Worm (Caenorhabditis elegans): ENCODE measurements around the gene otpl-5.

The otpl-5 gene

ce11 chrV:8529219-8529618, at the start of gene otpl-5:
Gene otpl-5, plus strand, starts transcription at chrV:8529519.
- TF ChIP-seq hlh-6 (tag; optimal IDR thresholded peaks at IDR 0.05): no peak
- no peak for TF ChIP-seq npax-4 (tag; optimal IDR thresholded peaks at IDR 0.05)
- no peak for TF ChIP-seq ets-4 (tag; optimal IDR thresholded peaks at IDR 0.05)
- no peak for TF ChIP-seq tbx-7 (tag; optimal IDR thresholded peaks at IDR 0.05)

ce11 chrV:8481274-8481673, 48.0 kb upstream of the otpl-5 start:
- TF ChIP-seq ceh-19 (GFP tag; optimal IDR thresholded peaks at IDR 0.05) (no peak), C08G9.2 (tag; optimal IDR thresholded peaks at IDR 0.05) (no peak), ceh-45 (GFP tag; IDR thresholded peaks at IDR 0.05) (no peak), hlh-30 (tag; optimal IDR thresholded peaks at IDR 0.05; ENCODE audit: insufficient read depth) (no peak), ceh-30 (tag; optimal IDR thresholded peaks at IDR 0.05) (no peak), nfya-1 (tag; optimal IDR thresholded peaks at IDR 0.05) (no peak), ttx-3 (tag; optimal IDR thresholded peaks at IDR 0.05) (no peak), lin-11 (tag; optimal IDR thresholded peaks at IDR 0.05) (no peak), C38D4.7 (GFP tag; optimal IDR thresholded peaks at IDR 0.05) (no peak), ceh-2 (tag; optimal IDR thresholded peaks at IDR 0.05) (no peak), unc-86 (tag; optimal IDR thresholded peaks at IDR 0.05) (no peak), hlh-6 (tag; optimal IDR thresholded peaks at IDR 0.05) (no peak), sox-2 (GFP tag; IDR thresholded peaks at IDR 0.05) (no peak), ceh-31 (tag; optimal IDR thresholded peaks at IDR 0.05) (no peak), pha-4 (tag; optimal IDR thresholded peaks at IDR 0.05) (no peak)

ce11 chrV:8494260-8494939, 34.9 kb upstream of the otpl-5 start, which contains the start of gene pxn-1:
Gene pxn-1, plus strand, starts transcription at chrV:8494889.
- no peak for TF ChIP-seq ceh-31 (tag; optimal IDR thresholded peaks at IDR 0.05)
- TF ChIP-seq sdc-2 (tag; optimal IDR thresholded peaks at IDR 0.05): no peak
- no peak for TF ChIP-seq tbx-7 (tag; optimal IDR thresholded peaks at IDR 0.05)
- no peak for TF ChIP-seq pha-2 (tag; optimal IDR thresholded peaks at IDR 0.05)
- TF ChIP-seq gmeb-2 (tag; optimal IDR thresholded peaks at IDR 0.05): no peak
- TF ChIP-seq nhr-232 (tag; optimal IDR thresholded peaks at IDR 0.05): no peak
- TF ChIP-seq tbx-2 (tag; optimal IDR thresholded peaks at IDR 0.05): no peak
- no peak for TF ChIP-seq C08G9.2 (tag; optimal IDR thresholded peaks at IDR 0.05)
- TF ChIP-seq unc-42 (tag; optimal IDR thresholded peaks at IDR 0.05): no peak
- TF ChIP-seq unc-55 (GFP tag; optimal IDR thresholded peaks at IDR 0.05): no peak
- no peak for TF ChIP-seq pha-4 (tag; optimal IDR thresholded peaks at IDR 0.05)
- TF ChIP-seq madf-2 (tag; optimal IDR thresholded peaks at IDR 0.05): no peak
- no peak for TF ChIP-seq Y22D7AL.16 (tag; optimal IDR thresholded peaks at IDR 0.05)
- no peak for TF ChIP-seq ceh-48 (tag; optimal IDR thresholded peaks at IDR 0.05)
- no peak for TF ChIP-seq eyg-1 (tag; optimal IDR thresholded peaks at IDR 0.05)

DNA sequence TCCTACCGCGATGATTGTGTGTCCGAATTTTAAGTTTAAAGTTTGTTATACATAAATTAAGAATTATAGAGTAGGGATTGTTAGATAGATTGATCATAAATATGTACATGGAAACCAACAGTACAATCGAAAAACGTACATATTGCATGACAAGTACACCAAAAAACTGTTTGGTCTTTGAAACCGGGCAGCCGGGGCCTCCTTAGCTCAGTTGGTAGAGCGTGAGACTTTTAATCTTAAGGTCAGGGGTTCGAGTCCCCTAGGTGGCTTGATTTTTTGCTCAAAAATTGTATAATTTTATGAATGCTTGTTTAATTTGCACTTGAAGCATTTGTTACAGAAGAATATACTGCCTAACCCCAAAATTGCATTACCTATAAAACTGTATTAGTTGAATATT, 34.2 kb upstream of the otpl-5 start:
- TF ChIP-seq Y22D7AL.16 (tag; optimal IDR thresholded peaks at IDR 0.05) (no peak), pha-2 (tag; optimal IDR thresholded peaks at IDR 0.05) (no peak), pat-9 (tag; optimal IDR thresholded peaks at IDR 0.05) (no peak), hlh-8 (tag; optimal IDR thresholded peaks at IDR 0.05) (no peak), hlh-6 (tag; optimal IDR thresholded peaks at IDR 0.05) (no peak), F13H6.1 (tag; optimal IDR thresholded peaks at IDR 0.05) (no peak), unc-55 (GFP tag; optimal IDR thresholded peaks at IDR 0.05) (no peak), sdc-2 (tag; optimal IDR thresholded peaks at IDR 0.05) (no peak), T23F11.4 (GFP tag; optimal IDR thresholded peaks at IDR 0.05) (no peak), ceh-24 (tag; optimal IDR thresholded peaks at IDR 0.05) (no peak)

DNA sequence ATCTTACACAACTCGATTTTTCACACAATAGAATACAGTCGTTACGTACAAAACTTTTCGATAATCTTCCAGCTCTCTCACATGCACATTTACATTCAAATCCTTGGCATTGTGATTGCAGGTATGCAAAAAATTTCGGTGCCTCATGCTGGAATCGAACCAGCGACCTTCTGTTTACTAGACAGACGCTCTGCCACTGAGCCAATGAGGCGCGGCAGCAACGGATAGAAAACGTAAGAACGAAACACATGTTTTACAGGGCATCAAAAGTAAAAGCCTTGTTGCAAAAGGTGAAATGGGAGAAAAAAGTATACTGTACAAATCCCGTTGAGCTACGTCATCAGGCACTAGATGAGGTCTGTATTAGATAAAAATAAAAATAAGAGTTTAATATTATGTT, 33.4 kb upstream of the otpl-5 start:
- TF ChIP-seq elt-2 (tag; optimal IDR thresholded peaks at IDR 0.05) (no peak), unc-42 (tag; optimal IDR thresholded peaks at IDR 0.05) (no peak), ets-4 (tag; optimal IDR thresholded peaks at IDR 0.05) (no peak), zip-5 (tag; optimal IDR thresholded peaks at IDR 0.05) (no peak), unc-3 (GFP tag; conservative IDR thresholded peaks at IDR 0.05) (no peak), unc-3 (tag; optimal IDR thresholded peaks at IDR 0.05) (no peak), hlh-30 (tag; optimal IDR thresholded peaks at IDR 0.05; ENCODE audit: insufficient read depth) (no peak), ceh-14 (tag; optimal IDR thresholded peaks at IDR 0.05) (no peak), tbx-7 (tag; optimal IDR thresholded peaks at IDR 0.05) (no peak), eyg-1 (tag; optimal IDR thresholded peaks at IDR 0.05) (no peak), K09A11.1 (tag; optimal IDR thresholded peaks at IDR 0.05; ENCODE audit: insufficient read depth) (no peak), nfya-1 (tag; optimal IDR thresholded peaks at IDR 0.05) (no peak), ceh-24 (tag; optimal IDR thresholded peaks at IDR 0.05) (no peak), ztf-16 (tag; optimal IDR thresholded peaks at IDR 0.05) (no peak), ceh-22 (tag; optimal IDR thresholded peaks at IDR 0.05) (no peak), Y22D7AL.16 (tag; optimal IDR thresholded peaks at IDR 0.05) (no peak)

All from whole organism, late embryonic.